Fruit fly (Drosophila melanogaster) whole organism, embryonic: Measurements from ENCODE around the gene sro.

ENCODE experiments used
- Atf3 ChIP-seq: fragments of 200-800 bp; sonication (Bioruptor generic); optimal IDR thresholded peaks from 3 replicates; lab custom pipeline; 2016; ENCODE audit warnings: missing biosample characterization, missing genetic modification characterization
- Bgb ChIP-seq: fragments of 200-800 bp; sonication (Bioruptor generic); IDR thresholded peaks from 2 replicates; pipeline ENCODE4 v1.3.6; 2022; ENCODE audit warnings: missing biosample characterization, missing genetic modification characterization; ENCODE audit not compliant: partially characterized antibody
- C15 ChIP-seq: fragments of 200-800 bp; sonication (Bioruptor generic); IDR thresholded peaks from 3 replicates; pipeline ENCODE4 v1.3.6; 2022; ENCODE audit warnings: missing biosample characterization, missing genetic modification characterization
- CG11247 ChIP-seq: fragments of 200-800 bp; sonication (Bioruptor generic); IDR thresholded peaks from 2 replicates; pipeline ENCODE4 v1.3.6; 2022; ENCODE audit warnings: missing biosample characterization, missing genetic modification characterization
- CG11695 ChIP-seq: fragments of 200-800 bp; sonication (Bioruptor generic); IDR thresholded peaks from 3 replicates; pipeline ENCODE4 v1.3.6; 2022; ENCODE audit warnings: missing biosample characterization, missing genetic modification characterization
- CG12744 ChIP-seq: fragments of 200-800 bp; sonication (Bioruptor generic); optimal IDR thresholded peaks from 2 replicates; lab custom pipeline; 2016; ENCODE audit warnings: missing biosample characterization, missing genetic modification characterization
- CG15073 ChIP-seq: fragments of 200-800 bp; sonication (Bioruptor generic); optimal IDR thresholded peaks from 2 replicates; lab custom pipeline; 2016; ENCODE audit warnings: missing biosample characterization, missing genetic modification characterization
- CG16813 ChIP-seq: fragments of 200-800 bp; sonication (Bioruptor generic); IDR thresholded peaks from 3 replicates; pipeline ENCODE4 v1.3.6; 2022; ENCODE audit warnings: missing biosample characterization, missing genetic modification characterization; ENCODE audit not compliant: partially characterized antibody
- CG17829 ChIP-seq: fragments of 200-800 bp; optimal IDR thresholded peaks from 2 replicates; lab custom pipeline; 2019; ENCODE audit warnings: missing biosample characterization, mild to moderate bottlenecking, missing genetic modification characterization, moderate library complexity
- CG17912 ChIP-seq: fragments of 200-800 bp; sonication (Bioruptor generic); optimal IDR thresholded peaks from 2 replicates; lab custom pipeline; 2018; ENCODE audit warnings: missing biosample characterization, mild to moderate bottlenecking, missing genetic modification characterization
- CG18011 ChIP-seq: fragments of 200-800 bp; sonication (Bioruptor generic); optimal IDR thresholded peaks from 2 replicates; lab custom pipeline; 2017; ENCODE audit warnings: missing biosample characterization, missing genetic modification characterization, mild to moderate bottlenecking, moderate library complexity, missing genotype
- CG2129 ChIP-seq: fragments of 200-800 bp; sonication (Bioruptor generic); IDR thresholded peaks from 2 replicates; pipeline ENCODE4 v1.3.6; 2022; ENCODE audit warnings: missing biosample characterization, missing genetic modification characterization; ENCODE audit not compliant: partially characterized antibody
- CG2678 ChIP-seq: fragments of 200-800 bp; sonication (Bioruptor generic); optimal IDR thresholded peaks from 3 replicates; lab custom pipeline; 2019; ENCODE audit warnings: missing biosample characterization, mild to moderate bottlenecking, missing genetic modification characterization, moderate library complexity
- CG4424 ChIP-seq: fragments of 200-800 bp; sonication (Bioruptor generic); optimal IDR thresholded peaks from 3 replicates; lab custom pipeline; 2016; ENCODE audit warnings: missing biosample characterization, missing genetic modification characterization
- CG4617 ChIP-seq: fragments of 200-800 bp; sonication (Bioruptor generic); optimal IDR thresholded peaks from 3 replicates; lab custom pipeline; 2016; ENCODE audit warnings: missing biosample characterization, missing genetic modification characterization, borderline replicate concordance
- CG4707 ChIP-seq: fragments of 200-800 bp; sonication (Bioruptor generic); optimal IDR thresholded peaks from 2 replicates; lab custom pipeline; 2018; ENCODE audit warnings: missing biosample characterization, mild to moderate bottlenecking, missing genetic modification characterization, moderate library complexity
- CG5953 ChIP-seq: fragments of 200-800 bp; sonication (Bioruptor generic); IDR thresholded peaks from 2 replicates; pipeline ENCODE4 v1.3.6; 2022; ENCODE audit warnings: missing biosample characterization, missing genetic modification characterization
- CG7745 ChIP-seq: fragments of 200-800 bp; sonication (Bioruptor generic); optimal IDR thresholded peaks from 2 replicates; lab custom pipeline; 2018; ENCODE audit warnings: missing biosample characterization, mild to moderate bottlenecking, missing genetic modification characterization, moderate library complexity
- CG7928 ChIP-seq: fragments of 200-800 bp; sonication (Bioruptor generic); optimal IDR thresholded peaks from 2 replicates; lab custom pipeline; 2017; ENCODE audit warnings: missing biosample characterization, mild to moderate bottlenecking, missing genetic modification characterization
- CG8290 ChIP-seq, 3 experiments: fragments of 200-800 bp; sonication (Bioruptor generic); optimal IDR thresholded peaks; 2 replicates each; lab custom pipeline; 2016 to 2019; ENCODE audit warnings: missing biosample characterization in 3 of 3, missing genetic modification characterization in 3 of 3, mild to moderate bottlenecking in 2 of 3, moderate library complexity in 1 of 3
- CG8359 ChIP-seq: fragments of 200-800 bp; sonication (Bioruptor generic); optimal IDR thresholded peaks from 2 replicates; lab custom pipeline; 2017; ENCODE audit warnings: missing biosample characterization, mild to moderate bottlenecking, missing genetic modification characterization, borderline replicate concordance
- CG8924 ChIP-seq: fragments of 200-800 bp; optimal IDR thresholded peaks from 3 replicates; lab custom pipeline; 2019; ENCODE audit warnings: missing biosample characterization, mild to moderate bottlenecking, missing genetic modification characterization, moderate library complexity
- CrebB ChIP-seq: fragments of 200-800 bp; sonication (Bioruptor generic); optimal IDR thresholded peaks from 3 replicates; lab custom pipeline; 2018; ENCODE audit warnings: missing biosample characterization, mild to moderate bottlenecking, missing genetic modification characterization
- D ChIP-seq, 2 experiments: fragments of 200-800 bp in 1 of 2; fragments of >200 bp in 1 of 2; sonication (Bioruptor generic) in 1 of 2; optimal IDR thresholded peaks; 2 replicates in 1 of 2; 3 replicates in 1 of 2; lab custom pipeline; 2017; ENCODE audit warnings: mild to moderate bottlenecking in 1 of 2, missing biosample characterization in 1 of 2, missing genetic modification characterization in 1 of 2, missing genetic modification reagents in 1 of 2
- Deaf1 ChIP-seq: fragments of 200-800 bp; optimal IDR thresholded peaks from 3 replicates; lab custom pipeline; 2019; ENCODE audit warnings: missing biosample characterization, mild to moderate bottlenecking, missing genetic modification characterization, moderate library complexity
- Dek ChIP-seq: fragments of 200-800 bp; sonication (Bioruptor generic); optimal IDR thresholded peaks from 3 replicates; lab custom pipeline; 2019; ENCODE audit warnings: missing biosample characterization, mild to moderate bottlenecking, missing genetic modification characterization, moderate library complexity
- Dfd ChIP-seq, 2 experiments: fragments of >200 bp; optimal IDR thresholded peaks; 2 replicates each; lab custom pipeline; 2017; ENCODE audit warnings: missing biosample characterization in 2 of 2, missing genetic modification characterization in 2 of 2
- ERR ChIP-seq: fragments of 200-800 bp; sonication (Bioruptor generic); optimal IDR thresholded peaks from 2 replicates; lab custom pipeline; 2016; ENCODE audit warnings: missing biosample characterization, missing genetic modification characterization
- HHEX ChIP-seq: fragments of 200-800 bp; sonication (Bioruptor generic); optimal IDR thresholded peaks from 3 replicates; lab custom pipeline; 2017; ENCODE audit warnings: missing biosample characterization, mild to moderate bottlenecking, missing genetic modification characterization, missing genetic modification reagents
- Hsf ChIP-seq: fragments of 200-800 bp; sonication (Bioruptor generic); optimal IDR thresholded peaks from 3 replicates; lab custom pipeline; 2016; ENCODE audit warnings: missing biosample characterization, missing genetic modification characterization
- Kr ChIP-seq: fragments of 200-800 bp; sonication (Bioruptor generic); optimal IDR thresholded peaks from 2 replicates; lab custom pipeline; 2017; ENCODE audit warnings: missing biosample characterization, mild to moderate bottlenecking, missing genetic modification characterization
- Lim3 ChIP-seq: fragments of 200-800 bp; sonication (Bioruptor generic); IDR thresholded peaks from 2 replicates; pipeline ENCODE4 v1.3.6; 2022; ENCODE audit warnings: missing biosample characterization, missing genetic modification characterization
- Pdp1 ChIP-seq, 2 experiments: fragments of 200-800 bp; sonication (Bioruptor generic); optimal IDR thresholded peaks; 3 replicates each; lab custom pipeline; 2016; ENCODE audit warnings: missing biosample characterization in 2 of 2, missing genetic modification characterization in 2 of 2, mild to moderate bottlenecking in 1 of 2, moderate library complexity in 1 of 2
- Sry-β ChIP-seq: fragments of 200-800 bp; sonication (Bioruptor generic); optimal IDR thresholded peaks from 2 replicates; lab custom pipeline; 2018; ENCODE audit warnings: missing biosample characterization, mild to moderate bottlenecking, missing genetic modification characterization, moderate library complexity
- Stat92E ChIP-seq, 3 experiments: fragments of >200 bp in 2 of 3; fragments of 200-800 bp in 1 of 3; sonication (Bioruptor generic) in 1 of 3; optimal IDR thresholded peaks; 2 replicates each; lab custom pipeline; 2017 to 2019; ENCODE audit warnings: missing biosample characterization in 3 of 3, missing genetic modification characterization in 3 of 3, mild to moderate bottlenecking in 1 of 3, moderate library complexity in 1 of 3
- chm ChIP-seq: fragments of 200-800 bp; sonication (Bioruptor generic); IDR thresholded peaks from 2 replicates; pipeline ENCODE4 v1.3.6; 2022; ENCODE audit warnings: missing biosample characterization, missing genetic modification characterization
- crol ChIP-seq: fragments of 200-800 bp; sonication (Bioruptor generic); IDR thresholded peaks from 2 replicates; pipeline ENCODE4 v1.3.6; 2022; ENCODE audit warnings: missing biosample characterization, missing genetic modification characterization
- dimm ChIP-seq: fragments of 200-800 bp; sonication (Bioruptor generic); IDR thresholded peaks from 2 replicates; pipeline ENCODE4 v1.3.6; 2022; ENCODE audit warnings: missing biosample characterization, missing genetic modification characterization
- ems ChIP-seq: fragments of 200-800 bp; sonication (Bioruptor generic); optimal IDR thresholded peaks from 3 replicates; lab custom pipeline; 2016; ENCODE audit warnings: missing biosample characterization, missing genetic modification characterization
- ind ChIP-seq: fragments of 200-800 bp; sonication (Bioruptor generic); optimal IDR thresholded peaks from 3 replicates; lab custom pipeline; 2016; ENCODE audit warnings: missing biosample characterization, missing genetic modification characterization
- klu ChIP-seq: fragments of 200-800 bp; sonication (Bioruptor generic); IDR thresholded peaks from 2 replicates; pipeline ENCODE4 v1.3.6; 2022; ENCODE audit warnings: missing biosample characterization, missing genetic modification characterization
- nerfin-1 ChIP-seq: fragments of 200-800 bp; sonication (Bioruptor generic); optimal IDR thresholded peaks from 3 replicates; lab custom pipeline; 2019; ENCODE audit warnings: missing biosample characterization, mild to moderate bottlenecking, missing genetic modification characterization, moderate library complexity
- nom ChIP-seq: fragments of 200-800 bp; sonication (Bioruptor generic); optimal IDR thresholded peaks from 2 replicates; lab custom pipeline; 2017; ENCODE audit warnings: missing biosample characterization, missing genetic modification characterization, mild to moderate bottlenecking, moderate library complexity, missing genetic modification reagents
- rib ChIP-seq: fragments of 200-800 bp; sonication (Bioruptor generic); IDR thresholded peaks from 2 replicates; pipeline ENCODE4 v1.3.6; 2022; ENCODE audit warnings: missing biosample characterization, missing genetic modification characterization
- schlank ChIP-seq: fragments of 200-800 bp; sonication (Bioruptor generic); optimal IDR thresholded peaks from 2 replicates; lab custom pipeline; 2018; ENCODE audit warnings: missing biosample characterization, mild to moderate bottlenecking, missing genetic modification characterization
- sens ChIP-seq: fragments of 200-800 bp; sonication (Bioruptor generic); peaks from one replicate; lab custom pipeline; 2016; ENCODE audit warnings: missing biosample characterization, missing genetic modification characterization
- slbo ChIP-seq: fragments of 200-800 bp; sonication (Bioruptor generic); IDR thresholded peaks from 2 replicates; pipeline ENCODE4 v1.3.6; 2022; ENCODE audit warnings: missing biosample characterization, missing genetic modification characterization
- slp2 ChIP-seq: fragments of 200-800 bp; sonication (Bioruptor generic); optimal IDR thresholded peaks from 2 replicates; lab custom pipeline; 2016; ENCODE audit warnings: missing biosample characterization, missing genetic modification characterization

The sro gene

dm6 chr3R:29748591-29749303 is 45.6 kb upstream of the sro start, which contains the start of the genes ATPsyngamma and yata (continued):
- TF ChIP-seq CG7928 (GFP tag; lab: Kevin White, UChicago) (no peak), schlank (tag; lab: Kevin White, UChicago) (no peak), Stat92E (GFP tag; optimal IDR thresholded peaks at IDR 0.05; lab: Kevin White, UChicago) (no peak), Atf3 (GFP tag; lab: Kevin White, UChicago) (no peak), Bgb (peak; percentile 77), crol (no peak), CG5953 (GFP tag; lab: Robert Waterston, UW) (no peak), CG4617 (peak; percentile 25), Kr (GFP tag; lab: Kevin White, UChicago) (no peak), ERR (GFP tag; lab: Kevin White, UChicago) (no peak), Lim3 (no peak), CG8359 (GFP tag; lab: Kevin White, UChicago) (no peak), CG12744 (GFP tag; lab: Kevin White, UChicago) (no peak), CG8290 (GFP tag; optimal IDR thresholded peaks at IDR 0.05; lab: Kevin White, UChicago) (no peak), CG8290 (tag; optimal IDR thresholded peaks at IDR 0.05; lab: Kevin White, UChicago) (no peak), sens (GFP tag; lab: Kevin White, UChicago) (peak; percentile 74), CG17912 (GFP tag; lab: Kevin White, UChicago) (peak; percentile 20), CG2678 (tag; lab: Kevin White, UChicago) (no peak), Pdp1 (GFP tag; optimal IDR thresholded peaks at IDR 0.05; lab: Kevin White, UChicago) (peak in 1 of 2 experiments; percentile 99), HHEX (peak; percentile 33), Dfd (GFP tag; optimal IDR thresholded peaks at IDR 0.05; lab: Kevin White, UChicago) (no peak), ind (GFP tag; lab: Kevin White, UChicago) (peak; percentile 36), CG11695 (no peak), Deaf1 (tag; lab: Kevin White, UChicago) (peak; percentile 53), klu (GFP tag; lab: Robert Waterston, UW) (no peak), ems (GFP tag; lab: Kevin White, UChicago) (no peak), CG2129 (GFP tag; lab: Robert Waterston, UW) (no peak; the same call in 1 of the 2 replicates), CG4424 (GFP tag; lab: Kevin White, UChicago) (peak; percentile 38), Dek (tag; lab: Kevin White, UChicago) (peak; percentile 41), CG11247 (GFP tag; lab: Robert Waterston, UW) (no peak), CG8924 (tag; lab: Kevin White, UChicago) (peak; percentile 57), CG17829 (tag; lab: Kevin White, UChicago) (peak; percentile 41), slbo (peak; percentile 64), nerfin-1 (no peak), CG7745 (tag; lab: Kevin White, UChicago) (no peak), chm (GFP tag; lab: Robert Waterston, UW) (no peak), CG15073 (no peak), C15 (GFP tag; lab: Robert Waterston, UW) (no peak), dimm (GFP tag; lab: Robert Waterston, UW) (no peak), nom (no peak), CG4707 (GFP tag; lab: Kevin White, UChicago) (no peak), Sry-β (GFP tag; lab: Kevin White, UChicago) (peak; percentile 41), D (optimal IDR thresholded peaks at IDR 0.05; lab: Kevin White, UChicago) (no peak), D (GFP tag; optimal IDR thresholded peaks at IDR 0.05; lab: Kevin White, UChicago) (no peak), CrebB (no peak), slp2 (GFP tag; lab: Kevin White, UChicago) (no peak), CG16813 (GFP tag; lab: Robert Waterston, UW) (peak; percentile 82), rib (GFP tag; lab: Robert Waterston, UW) (0 out of 2 replicates have a peak, but pooled peaks have one; percentile 28), CG18011 (peak; percentile 84), Hsf (GFP tag; lab: Kevin White, UChicago) (no peak)
